Worm (Caenorhabditis elegans): ENCODE measurements around the gene sra-31.

- TF ChIP-seq tlf-1 (GFP tag; optimal IDR thresholded peaks at IDR 0.05) (no peak), B0035.1 (tag; optimal IDR thresholded peaks at IDR 0.05) (no peak), ztf-6 (GFP tag; IDR thresholded peaks at IDR 0.05) (no peak), hlh-12 (tag; optimal IDR thresholded peaks at IDR 0.05) (no peak), nfya-1 (tag; optimal IDR thresholded peaks at IDR 0.05; ENCODE audit: borderline replicate concordance, insufficient read depth) (no peak), cebp-1 (GFP tag; IDR thresholded peaks at IDR 0.05) (no peak), cebp-1 (tag; optimal IDR thresholded peaks at IDR 0.05) (no peak), F37B4.10 (GFP tag; IDR thresholded peaks at IDR 0.05) (no peak), Y56A3A.18 (GFP tag; IDR thresholded peaks at IDR 0.05) (no peak)
These were observed 46.8 kb downstream of the sra-31 start, which contains the start of gene abch-1 for ce11 chrII:6531527-6531926.
